Fruit fly (Drosophila melanogaster): Measurements from ENCODE around the gene CG3014.

Gene CG3014

dm6 chr3R:7757822-7758221 is 44.8 kb downstream of the CG3014 start, which contains the start of gene CG10919:
Gene CG10919, plus strand, starts transcription at chr3R:7758122.
- TF ChIP-seq CG1620 (GFP tag; optimal IDR thresholded peaks at IDR 0.05) (no peak), CG5204 (GFP tag; optimal IDR thresholded peaks at IDR 0.05) (no peak), CG33017 (tag; optimal IDR thresholded peaks at IDR 0.05) (no peak), Clk (GFP tag; optimal IDR thresholded peaks at IDR 0.05) (no peak), CG7101 (tag; optimal IDR thresholded peaks at IDR 0.05) (no peak), CG7045 (GFP tag; optimal IDR thresholded peaks at IDR 0.05) (no peak), kay (GFP tag; ENCODE audit: borderline replicate concordance) (no peak), CG12768 (GFP tag; optimal IDR thresholded peaks at IDR 0.05) (no peak), Hr96 (GFP tag; optimal IDR thresholded peaks at IDR 0.05) (no peak), cnc (optimal IDR thresholded peaks at IDR 0.05) (no peak), CG11617 (GFP tag; optimal IDR thresholded peaks at IDR 0.05) (no peak), Mnt (GFP tag; optimal IDR thresholded peaks at IDR 0.05) (no peak), bab1 (GFP tag; optimal IDR thresholded peaks at IDR 0.05) (no peak), Crg-1 (GFP tag; optimal IDR thresholded peaks at IDR 0.05) (no peak)

DNA sequence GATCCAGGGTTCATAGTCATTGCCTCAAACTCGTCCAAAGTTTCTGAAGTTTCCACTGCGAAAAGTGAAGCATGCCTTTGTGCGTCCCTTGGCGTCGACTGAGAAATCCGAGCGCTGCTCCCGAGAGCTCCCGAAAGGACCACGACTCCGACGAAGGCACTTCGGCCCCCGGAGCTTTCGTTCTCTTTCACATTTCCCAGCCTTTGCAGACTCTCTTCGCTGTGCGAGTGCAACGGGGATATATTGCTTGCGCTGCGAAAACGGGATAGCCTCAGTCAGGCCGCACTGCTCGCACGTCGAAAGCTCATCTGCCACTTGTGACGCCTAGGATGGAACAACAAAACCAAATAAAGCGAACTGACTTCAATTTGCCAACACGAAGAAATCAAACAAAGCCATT is 49.1 kb downstream of the CG3014 start:
- no peak for TF ChIP-seq cic (GFP tag; optimal IDR thresholded peaks at IDR 0.05)
- TF ChIP-seq Crg-1 (GFP tag; optimal IDR thresholded peaks at IDR 0.05): no peak
- no peak for TF ChIP-seq CG7045 (GFP tag; optimal IDR thresholded peaks at IDR 0.05)
- TF ChIP-seq Hr96 (GFP tag; optimal IDR thresholded peaks at IDR 0.05): no peak
- TF ChIP-seq CG11617 (GFP tag; optimal IDR thresholded peaks at IDR 0.05): no peak
- no peak for TF ChIP-seq CG14711 (tag; optimal IDR thresholded peaks at IDR 0.05)
- no peak for TF ChIP-seq CG1620 (GFP tag; optimal IDR thresholded peaks at IDR 0.05)
- TF ChIP-seq bab1 (GFP tag; optimal IDR thresholded peaks at IDR 0.05): no peak
- no peak for TF ChIP-seq cnc (optimal IDR thresholded peaks at IDR 0.05)
- no peak for TF ChIP-seq CG7101 (tag; optimal IDR thresholded peaks at IDR 0.05)

dm6 chr3R:7749993-7750392 is 52.6 kb downstream of the CG3014 start, which contains the start of gene pyd3:
Gene pyd3, minus strand, starts transcription at chr3R:7750079.
- TF ChIP-seq Hr96 (GFP tag; optimal IDR thresholded peaks at IDR 0.05) (no peak), CG33017 (tag; optimal IDR thresholded peaks at IDR 0.05) (peak; percentile 16), CG11617 (GFP tag; optimal IDR thresholded peaks at IDR 0.05) (no peak), kay (GFP tag; ENCODE audit: borderline replicate concordance) (no peak)
